Fruit fly (Drosophila melanogaster): ENCODE results near the gene CG13875.

CG13875 gene

DNA sequence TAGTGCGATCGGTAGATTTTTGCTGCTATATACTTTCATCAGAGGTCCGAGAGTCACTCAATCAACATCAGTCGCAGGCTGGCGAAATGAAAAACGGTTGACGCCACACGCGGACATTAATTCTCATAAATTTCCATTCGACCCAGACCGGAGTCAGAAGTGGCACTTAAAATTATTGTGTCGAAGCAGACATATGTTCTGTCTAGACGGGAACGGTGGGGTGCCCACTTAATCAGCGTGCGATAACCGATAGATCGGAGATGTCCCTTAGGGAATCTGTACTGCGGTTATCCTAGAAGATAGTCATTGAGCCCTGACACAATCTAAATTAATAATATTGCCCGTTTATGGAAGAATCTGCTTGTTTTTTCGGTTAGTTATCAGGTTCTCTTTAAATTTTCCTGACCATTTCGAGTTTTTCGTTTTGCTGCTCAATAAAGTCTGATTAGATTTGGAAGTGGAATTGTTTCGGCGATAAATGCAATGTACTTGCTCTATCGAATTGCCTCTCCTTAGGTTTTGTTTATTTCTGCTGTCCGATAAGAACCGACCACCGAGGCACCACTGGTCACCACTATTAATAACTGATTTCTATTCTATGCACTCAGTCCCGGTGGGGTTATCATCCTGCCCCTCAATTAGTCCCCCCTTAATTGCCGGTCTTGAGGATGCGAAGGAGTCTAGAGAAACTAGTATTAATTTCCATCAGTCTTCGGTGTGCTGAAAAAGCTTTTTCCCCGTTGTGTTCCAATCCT, 17.7 kb upstream of the CG13875 start (continued):
- TF ChIP-seq YL-1 (GFP tag; optimal IDR thresholded peaks at IDR 0.05) (no peak), Six4 (GFP tag; optimal IDR thresholded peaks at IDR 0.05) (no peak), CG1233 (GFP tag; optimal IDR thresholded peaks at IDR 0.05) (no peak), br (optimal IDR thresholded peaks at IDR 0.05) (no peak), eve (GFP tag; optimal IDR thresholded peaks at IDR 0.05) (no peak), caup (GFP tag; optimal IDR thresholded peaks at IDR 0.05; ENCODE audit: severe bottlenecking) (no peak), disco-r (GFP tag; optimal IDR thresholded peaks at IDR 0.05) (no peak), sens (GFP tag) (peak; percentile 69), gfzf (GFP tag; optimal IDR thresholded peaks at IDR 0.05) (no peak), gce (GFP tag; IDR thresholded peaks at IDR 0.05) (no peak), CG3847 (GFP tag; IDR thresholded peaks at IDR 0.05) (no peak), gcm2 (GFP tag; optimal IDR thresholded peaks at IDR 0.05) (no peak), tup (GFP tag; optimal IDR thresholded peaks at IDR 0.05) (no peak), lmd (GFP tag; IDR thresholded peaks at IDR 0.05) (no peak), ab (GFP tag; optimal IDR thresholded peaks at IDR 0.05) (no peak), CG10147 (GFP tag; optimal IDR thresholded peaks at IDR 0.05) (no peak), CG13775 (GFP tag; optimal IDR thresholded peaks at IDR 0.05) (no peak), ci (GFP tag; IDR thresholded peaks at IDR 0.05) (0 out of 3 replicates have a peak, but pooled peaks have one; percentile 18), repo (GFP tag; optimal IDR thresholded peaks at IDR 0.05) (no peak), CG7745 (tag; optimal IDR thresholded peaks at IDR 0.05) (peak; percentile 69), CG3281 (GFP tag; optimal IDR thresholded peaks at IDR 0.05) (no peak), hth (optimal IDR thresholded peaks at IDR 0.05) (no peak), ERR (GFP tag; optimal IDR thresholded peaks at IDR 0.05) (no peak), CG13123 (GFP tag; optimal IDR thresholded peaks at IDR 0.05) (no peak), Ets97D (GFP tag; optimal IDR thresholded peaks at IDR 0.05) (no peak), twi (tag; optimal IDR thresholded peaks at IDR 0.05) (peak; percentile 88), stc (GFP tag; IDR thresholded peaks at IDR 0.05) (no peak), CG12769 (tag; optimal IDR thresholded peaks at IDR 0.05) (peak; percentile 2), CG32532 (GFP tag; IDR thresholded peaks at IDR 0.05) (no peak), CG7357 (GFP tag; IDR thresholded peaks at IDR 0.05) (no peak), sug (tag; optimal IDR thresholded peaks at IDR 0.05) (peak; percentile 84), Dek (tag; optimal IDR thresholded peaks at IDR 0.05) (no peak), lov (optimal IDR thresholded peaks at IDR 0.05) (no peak), lov (GFP tag; IDR thresholded peaks at IDR 0.05) (no peak), gcm (GFP tag; optimal IDR thresholded peaks at IDR 0.05) (no peak), CG13894 (tag; optimal IDR thresholded peaks at IDR 0.05) (no peak), slou (GFP tag; optimal IDR thresholded peaks at IDR 0.05) (no peak), chm (GFP tag; IDR thresholded peaks at IDR 0.05) (no peak), CG10321 (GFP tag; IDR thresholded peaks at IDR 0.05) (no peak), vnd (GFP tag; IDR thresholded peaks at IDR 0.05; ENCODE audit: partially characterized antibody) (0 out of 3 replicates have a peak, but pooled peaks have one; percentile 24), zen (tag; optimal IDR thresholded peaks at IDR 0.05) (peak; percentile 79), ase (GFP tag; IDR thresholded peaks at IDR 0.05) (no peak), croc (GFP tag; conservative IDR thresholded peaks at IDR 0.05) (no peak), aop (GFP tag; IDR thresholded peaks at IDR 0.05) (no peak), CG6791 (GFP tag; IDR thresholded peaks at IDR 0.05; ENCODE audit: partially characterized antibody) (no peak), ind (GFP tag; optimal IDR thresholded peaks at IDR 0.05) (no peak), CG10366 (GFP tag; IDR thresholded peaks at IDR 0.05) (no peak), ranshi (GFP tag; IDR thresholded peaks at IDR 0.05) (no peak), nmo (GFP tag; optimal IDR thresholded peaks at IDR 0.05) (no peak), Fer3 (tag; optimal IDR thresholded peaks at IDR 0.05) (no peak), CG4424 (GFP tag; optimal IDR thresholded peaks at IDR 0.05) (no peak), CG12744 (GFP tag; optimal IDR thresholded peaks at IDR 0.05) (no peak)

All from whole organism, embryonic.